Worm (Caenorhabditis elegans): ENCODE results near the gene fln-1.

DNA sequence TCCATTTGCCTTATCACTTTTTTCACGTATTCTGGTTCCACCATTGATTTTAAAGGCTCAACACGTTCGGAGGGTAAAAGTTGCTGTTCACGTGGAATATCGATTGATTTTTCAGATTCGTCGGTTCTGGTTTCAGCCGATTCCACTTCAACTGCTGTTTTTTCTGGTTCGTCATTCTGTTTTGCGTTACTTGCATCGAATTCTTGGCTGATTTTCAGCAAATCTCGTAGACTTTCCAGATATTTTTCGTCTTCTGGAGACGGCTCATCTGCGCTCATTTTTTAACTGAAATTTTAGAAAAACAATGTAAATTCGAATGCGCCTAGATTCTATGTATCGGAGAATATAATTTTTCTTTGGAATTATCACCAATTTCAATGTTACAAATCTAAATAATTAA lies 43.9 kb upstream of the fln-1 start, which contains the start of gene eri-1:
- no peak for TF ChIP-seq lsy-12 (tag; optimal IDR thresholded peaks at IDR 0.05)
- TF ChIP-seq ama-1 (optimal IDR thresholded peaks at IDR 0.05) = no peak
- TF ChIP-seq elt-1 (tag; optimal IDR thresholded peaks at IDR 0.05) = no peak
